Fruit fly (Drosophila melanogaster) whole organism, adult: ENCODE data around the gene SCAR.

Experiments used
- CG11617 ChIP-seq: fragments of 200-800 bp; sonication (Bioruptor generic); optimal IDR thresholded peaks from 2 replicates; lab custom pipeline; 2017; ENCODE audit warnings: mild to moderate bottlenecking, missing biosample characterization, missing genetic modification reagents, missing genetic modification characterization
- CG12768 ChIP-seq: fragments of 200-800 bp; sonication (Bioruptor generic); optimal IDR thresholded peaks from 2 replicates; lab custom pipeline; 2017; ENCODE audit warnings: missing biosample characterization, missing genetic modification characterization, mild to moderate bottlenecking, moderate library complexity, missing genetic modification reagents
- CG14711 ChIP-seq: fragments of 200-800 bp; sonication (Bioruptor generic); optimal IDR thresholded peaks from 2 replicates; lab custom pipeline; 2018; ENCODE audit warnings: missing biosample characterization, mild to moderate bottlenecking, missing genetic modification characterization, moderate library complexity
- CG1620 ChIP-seq: fragments of 200-800 bp; sonication (Bioruptor generic); optimal IDR thresholded peaks from 2 replicates; lab custom pipeline; 2016; ENCODE audit warnings: missing biosample characterization, missing genetic modification characterization
- CG33017 ChIP-seq: fragments of 200-800 bp; sonication (Bioruptor generic); optimal IDR thresholded peaks from 2 replicates; lab custom pipeline; 2018; ENCODE audit warnings: missing biosample characterization, mild to moderate bottlenecking, missing genetic modification characterization, moderate library complexity
- CG5204 ChIP-seq: fragments of 200-800 bp; sonication (Bioruptor generic); optimal IDR thresholded peaks from 2 replicates; lab custom pipeline; 2016; ENCODE audit warnings: missing biosample characterization, missing genetic modification characterization
- CG7045 ChIP-seq: fragments of 200-800 bp; sonication (Bioruptor generic); optimal IDR thresholded peaks from 2 replicates; lab custom pipeline; 2017; ENCODE audit warnings: missing biosample characterization, mild to moderate bottlenecking, missing genetic modification characterization
- CG7101 ChIP-seq: fragments of 200-800 bp; sonication (Bioruptor generic); optimal IDR thresholded peaks from 2 replicates; lab custom pipeline; 2018; ENCODE audit warnings: missing biosample characterization, mild to moderate bottlenecking, missing genetic modification characterization, moderate library complexity
- Clk ChIP-seq: fragments of 200-800 bp; sonication (Bioruptor generic); optimal IDR thresholded peaks from 2 replicates; lab custom pipeline; 2017; ENCODE audit warnings: missing biosample characterization, missing genetic modification characterization
- Crg-1 ChIP-seq: fragments of 200-800 bp; sonication (Bioruptor generic); optimal IDR thresholded peaks from 2 replicates; lab custom pipeline; 2016; ENCODE audit warnings: missing biosample characterization, missing genetic modification characterization
- Hr96 ChIP-seq: fragments of 200-800 bp; sonication (Bioruptor generic); optimal IDR thresholded peaks from 2 replicates; lab custom pipeline; 2016; ENCODE audit warnings: missing biosample characterization, missing genetic modification characterization
- Mnt ChIP-seq: fragments of 200-800 bp; sonication (Bioruptor generic); optimal IDR thresholded peaks from 2 replicates; lab custom pipeline; 2016; ENCODE audit warnings: missing biosample characterization, mild to moderate bottlenecking, missing genetic modification characterization
- bab1 ChIP-seq: fragments of 200-800 bp; sonication (Bioruptor generic); optimal IDR thresholded peaks from 3 replicates; lab custom pipeline; 2019; ENCODE audit warnings: missing biosample characterization, mild to moderate bottlenecking, missing genetic modification characterization, moderate library complexity
- cic ChIP-seq: fragments of 200-800 bp; sonication (Bioruptor generic); optimal IDR thresholded peaks from 2 replicates; lab custom pipeline; 2017; ENCODE audit warnings: missing biosample characterization, mild to moderate bottlenecking, missing genetic modification characterization, moderate library complexity
- cnc ChIP-seq, 2 experiments: fragments of >200 bp; optimal IDR thresholded peaks; 2 replicates each; lab custom pipeline; 2017
- kay ChIP-seq: fragments of 200-800 bp; sonication (Bioruptor generic); peaks from one replicate; lab custom pipeline; 2016; ENCODE audit warnings: missing biosample characterization, missing genetic modification characterization, borderline replicate concordance
- ovo ChIP-seq: fragments of 200-800 bp; sonication (Bioruptor generic); optimal IDR thresholded peaks from 2 replicates; lab custom pipeline; 2016; ENCODE audit warnings: missing biosample characterization, missing genetic modification characterization
- pad ChIP-seq: fragments of 200-800 bp; sonication (Bioruptor generic); optimal IDR thresholded peaks from 3 replicates; lab custom pipeline; 2017; ENCODE audit warnings: missing biosample characterization, missing genetic modification characterization, mild to moderate bottlenecking, moderate library complexity, missing genetic modification reagents
- tj ChIP-seq: fragments of 200-800 bp; sonication (Bioruptor generic); optimal IDR thresholded peaks from 3 replicates; lab custom pipeline; 2017; ENCODE audit warnings: missing biosample characterization, mild to moderate bottlenecking, missing genetic modification characterization, moderate library complexity
- toe ChIP-seq: fragments of 200-800 bp; sonication (Bioruptor generic); optimal IDR thresholded peaks from 2 replicates; lab custom pipeline; 2016; ENCODE audit warnings: missing biosample characterization, missing genetic modification characterization

SCAR gene

DNA sequence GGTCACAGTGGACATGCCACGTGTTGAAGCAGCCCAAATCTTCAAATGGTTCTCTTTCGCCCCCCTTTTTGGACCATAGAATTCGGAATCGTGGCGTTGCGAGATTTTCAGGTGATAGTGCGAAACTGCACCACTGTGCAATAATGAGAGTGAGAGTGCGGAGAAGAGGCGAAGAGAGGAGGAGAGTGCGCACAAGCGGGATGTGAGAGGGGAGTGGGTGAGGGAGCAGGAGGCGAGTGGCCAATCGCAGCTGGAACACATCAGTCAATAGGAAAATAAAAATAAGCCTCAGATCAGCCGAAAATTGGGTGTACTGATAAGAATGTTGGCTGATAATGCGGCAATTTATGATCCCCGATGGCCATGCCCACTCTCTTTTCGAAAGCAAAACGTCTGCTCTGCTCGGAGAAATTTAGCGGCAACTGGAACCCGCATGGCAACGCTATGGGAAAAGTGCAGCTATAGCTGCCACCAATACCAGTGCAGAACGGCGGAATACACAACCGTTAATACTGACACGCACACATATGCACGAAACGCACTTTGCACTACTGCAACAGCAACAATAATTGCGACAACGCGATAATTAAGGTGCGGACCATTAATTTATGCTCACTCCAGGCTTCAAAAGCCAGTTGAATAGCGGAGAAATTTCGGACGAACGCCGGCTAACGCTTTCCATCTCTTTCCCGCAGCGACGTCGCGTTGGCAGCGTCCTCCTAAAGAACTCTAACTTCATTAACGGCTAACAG, 9.1 kb upstream of the SCAR start:
- TF ChIP-seq CG33017 (tag; lab: Kevin White, UChicago) (no peak), CG5204 (GFP tag; lab: Kevin White, UChicago) (no peak), Clk (GFP tag; lab: Kevin White, UChicago) (no peak), bab1 (GFP tag; lab: Kevin White, UChicago) (no peak), kay (GFP tag; lab: Kevin White, UChicago) (no peak), CG11617 (GFP tag; lab: Kevin White, UChicago) (peak; percentile 29), tj (GFP tag; lab: Kevin White, UChicago) (peak; percentile 72), CG7101 (tag; lab: Kevin White, UChicago) (peak; percentile 1), CG1620 (GFP tag; lab: Kevin White, UChicago) (no peak), CG14711 (tag; lab: Kevin White, UChicago) (no peak), Crg-1 (GFP tag; lab: Kevin White, UChicago) (no peak), cnc (optimal IDR thresholded peaks at IDR 0.05; lab: Kevin White, UChicago) (no peak), Mnt (GFP tag; lab: Kevin White, UChicago) (peak; percentile 51), pad (peak; percentile 85), ovo (GFP tag; lab: Kevin White, UChicago) (peak; percentile 75), toe (GFP tag; lab: Kevin White, UChicago) (no peak), CG7045 (GFP tag; lab: Kevin White, UChicago) (no peak), CG12768 (GFP tag; lab: Kevin White, UChicago) (peak; percentile 86), cic (GFP tag; lab: Kevin White, UChicago) (peak; percentile 63), Hr96 (GFP tag; lab: Kevin White, UChicago) (no peak)

DNA sequence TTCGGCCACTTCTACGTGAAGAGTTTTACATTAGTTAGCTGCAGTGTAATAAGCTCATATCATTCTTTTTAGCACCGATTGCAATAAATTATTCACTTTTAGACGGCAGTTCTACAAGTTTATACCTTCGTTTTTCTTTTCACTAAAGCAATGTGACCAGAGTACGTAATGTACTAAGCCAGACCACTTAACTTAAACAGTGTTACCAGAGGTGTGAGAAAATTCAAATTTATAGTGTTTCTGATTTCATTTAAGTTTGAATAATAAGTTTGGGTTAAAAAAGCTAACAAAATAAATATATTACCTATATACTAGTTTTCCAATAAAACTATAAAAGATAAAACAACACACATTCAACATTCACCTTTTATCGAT, 8.6 kb upstream of the SCAR start:
- TF ChIP-seq CG14711 (tag; lab: Kevin White, UChicago) (no peak), pad (no peak), ovo (GFP tag; lab: Kevin White, UChicago) (no peak), cic (GFP tag; lab: Kevin White, UChicago) (no peak), CG7045 (GFP tag; lab: Kevin White, UChicago) (no peak), bab1 (GFP tag; lab: Kevin White, UChicago) (no peak), tj (GFP tag; lab: Kevin White, UChicago) (no peak), CG5204 (GFP tag; lab: Kevin White, UChicago) (no peak), cnc (optimal IDR thresholded peaks at IDR 0.05; lab: Kevin White, UChicago) (no peak), toe (GFP tag; lab: Kevin White, UChicago) (no peak), Clk (GFP tag; lab: Kevin White, UChicago) (no peak), CG7101 (tag; lab: Kevin White, UChicago) (no peak), kay (GFP tag; lab: Kevin White, UChicago) (no peak), CG12768 (GFP tag; lab: Kevin White, UChicago) (no peak), Hr96 (GFP tag; lab: Kevin White, UChicago) (no peak), Crg-1 (GFP tag; lab: Kevin White, UChicago) (no peak)

DNA sequence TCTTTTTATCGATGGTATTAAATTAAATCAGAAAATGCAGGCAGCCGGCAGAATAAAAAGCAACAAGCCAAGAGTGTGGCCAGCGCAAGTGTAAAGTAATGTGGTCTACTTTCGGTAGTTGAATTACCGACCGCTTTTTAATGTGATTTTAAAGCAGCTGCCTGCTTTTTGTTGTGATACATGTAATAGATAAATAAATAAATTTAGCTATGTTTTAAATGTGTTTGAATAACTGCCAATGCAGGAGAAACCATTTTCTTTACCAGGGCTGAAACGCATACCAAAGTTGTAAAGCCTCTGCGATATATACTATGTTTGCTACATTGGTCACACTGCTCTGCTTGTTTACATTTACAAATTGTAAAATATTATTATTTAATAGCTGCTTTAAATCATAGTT, 6.4 kb upstream of the SCAR start, which contains the start of the genes Tmem214 and YL-1:
TSS of gene Tmem214 (minus strand) at position 142 of the 400 bp plus-strand sequence.
TSS of gene YL-1 (plus strand) at position 310 of the 400 bp plus-strand sequence.
- TF ChIP-seq CG5204 (GFP tag; lab: Kevin White, UChicago) (no peak), CG7101 (tag; lab: Kevin White, UChicago) (peak; percentile 9), cic (GFP tag; lab: Kevin White, UChicago) (peak; percentile 25), CG14711 (tag; lab: Kevin White, UChicago) (peak; percentile 37), cnc (optimal IDR thresholded peaks at IDR 0.05; lab: Kevin White, UChicago) (no peak), Clk (GFP tag; lab: Kevin White, UChicago) (no peak), CG7045 (GFP tag; lab: Kevin White, UChicago) (no peak), Mnt (GFP tag; lab: Kevin White, UChicago) (peak; percentile 39), Crg-1 (GFP tag; lab: Kevin White, UChicago) (peak; percentile 36), pad (peak; percentile 28), CG12768 (GFP tag; lab: Kevin White, UChicago) (no peak), CG1620 (GFP tag; lab: Kevin White, UChicago) (peak; percentile 22), bab1 (GFP tag; lab: Kevin White, UChicago) (peak; percentile 62), toe (GFP tag; lab: Kevin White, UChicago) (no peak), CG11617 (GFP tag; lab: Kevin White, UChicago) (peak; percentile 40), CG33017 (tag; lab: Kevin White, UChicago) (no peak), kay (GFP tag; lab: Kevin White, UChicago) (no peak), ovo (GFP tag; lab: Kevin White, UChicago) (no peak), tj (GFP tag; lab: Kevin White, UChicago) (no peak), Hr96 (GFP tag; lab: Kevin White, UChicago) (no peak)

DNA sequence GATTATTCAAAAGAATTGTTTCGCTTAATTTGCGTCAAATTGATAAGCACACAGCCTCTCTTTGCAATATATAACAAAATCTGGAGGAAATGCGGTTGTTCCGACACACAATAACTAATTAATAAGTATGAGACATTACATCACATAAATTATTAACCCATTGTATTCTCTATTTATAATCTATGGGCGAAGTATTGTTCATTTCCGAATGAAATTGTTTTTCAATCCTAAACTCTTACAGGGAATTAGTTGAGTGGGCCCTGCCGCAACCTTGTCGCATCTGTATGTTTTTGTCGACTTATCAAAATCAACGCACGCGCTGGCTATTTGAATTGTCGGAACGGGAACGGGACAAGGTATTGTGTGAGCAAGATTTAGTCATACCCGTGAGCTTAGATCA, 4.3 kb upstream of the SCAR start, which contains the start of gene CG16743:
TSS of gene CG16743 (plus strand) at position 57 of the 400 bp plus-strand sequence.
- TF ChIP-seq CG1620 (GFP tag; lab: Kevin White, UChicago) (no peak), toe (GFP tag; lab: Kevin White, UChicago) (no peak), CG33017 (tag; lab: Kevin White, UChicago) (peak; percentile 63), CG14711 (tag; lab: Kevin White, UChicago) (peak; percentile 54), CG7101 (tag; lab: Kevin White, UChicago) (peak; percentile 31), Mnt (GFP tag; lab: Kevin White, UChicago) (peak; percentile 31), tj (GFP tag; lab: Kevin White, UChicago) (peak; percentile 40)

DNA sequence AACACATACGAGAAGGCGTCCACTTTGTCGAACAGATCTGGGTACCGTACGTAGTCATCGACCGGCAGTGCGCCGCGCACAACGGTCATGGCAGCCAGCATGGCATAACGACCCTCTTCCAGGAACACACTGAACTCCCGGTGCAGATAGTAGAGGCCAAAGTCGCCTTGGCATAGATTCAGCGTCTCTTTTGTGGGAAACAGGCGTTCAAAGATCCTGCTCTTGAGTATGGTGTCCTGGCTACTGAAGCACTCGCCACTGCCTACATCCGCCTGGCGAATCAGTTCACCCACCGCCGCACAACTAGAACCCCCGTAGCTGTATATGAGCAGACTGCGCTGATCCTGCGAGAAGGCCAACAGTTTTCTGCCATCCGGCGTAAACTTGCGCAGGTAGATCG, 1.9 kb upstream of the SCAR start:
- TF ChIP-seq Mnt (GFP tag; lab: Kevin White, UChicago) = no peak
- TF ChIP-seq bab1 (GFP tag; lab: Kevin White, UChicago) = no peak
- no peak for TF ChIP-seq CG12768 (GFP tag; lab: Kevin White, UChicago)
- no peak for TF ChIP-seq Crg-1 (GFP tag; lab: Kevin White, UChicago)
- no peak for TF ChIP-seq toe (GFP tag; lab: Kevin White, UChicago)
- no peak for TF ChIP-seq CG5204 (GFP tag; lab: Kevin White, UChicago)
- TF ChIP-seq kay (GFP tag; lab: Kevin White, UChicago) = no peak
- TF ChIP-seq CG1620 (GFP tag; lab: Kevin White, UChicago) = no peak
- no peak for TF ChIP-seq CG11617 (GFP tag; lab: Kevin White, UChicago)
- no peak for TF ChIP-seq CG7045 (GFP tag; lab: Kevin White, UChicago)
- no peak for TF ChIP-seq ovo (GFP tag; lab: Kevin White, UChicago)
- TF ChIP-seq CG14711 (tag; lab: Kevin White, UChicago) = no peak
- no peak for TF ChIP-seq tj (GFP tag; lab: Kevin White, UChicago)
- no peak for TF ChIP-seq Clk (GFP tag; lab: Kevin White, UChicago)
- TF ChIP-seq cnc (optimal IDR thresholded peaks at IDR 0.05; lab: Kevin White, UChicago) = no peak
- TF ChIP-seq CG7101 (tag; lab: Kevin White, UChicago) = no peak
- no peak for TF ChIP-seq cic (GFP tag; lab: Kevin White, UChicago)
- no peak for TF ChIP-seq CG33017 (tag; lab: Kevin White, UChicago)
- no peak for TF ChIP-seq Hr96 (GFP tag; lab: Kevin White, UChicago)
- TF ChIP-seq pad = no peak
